Fruit fly (Drosophila melanogaster): ENCODE measurements around the gene Pten.

DNA sequence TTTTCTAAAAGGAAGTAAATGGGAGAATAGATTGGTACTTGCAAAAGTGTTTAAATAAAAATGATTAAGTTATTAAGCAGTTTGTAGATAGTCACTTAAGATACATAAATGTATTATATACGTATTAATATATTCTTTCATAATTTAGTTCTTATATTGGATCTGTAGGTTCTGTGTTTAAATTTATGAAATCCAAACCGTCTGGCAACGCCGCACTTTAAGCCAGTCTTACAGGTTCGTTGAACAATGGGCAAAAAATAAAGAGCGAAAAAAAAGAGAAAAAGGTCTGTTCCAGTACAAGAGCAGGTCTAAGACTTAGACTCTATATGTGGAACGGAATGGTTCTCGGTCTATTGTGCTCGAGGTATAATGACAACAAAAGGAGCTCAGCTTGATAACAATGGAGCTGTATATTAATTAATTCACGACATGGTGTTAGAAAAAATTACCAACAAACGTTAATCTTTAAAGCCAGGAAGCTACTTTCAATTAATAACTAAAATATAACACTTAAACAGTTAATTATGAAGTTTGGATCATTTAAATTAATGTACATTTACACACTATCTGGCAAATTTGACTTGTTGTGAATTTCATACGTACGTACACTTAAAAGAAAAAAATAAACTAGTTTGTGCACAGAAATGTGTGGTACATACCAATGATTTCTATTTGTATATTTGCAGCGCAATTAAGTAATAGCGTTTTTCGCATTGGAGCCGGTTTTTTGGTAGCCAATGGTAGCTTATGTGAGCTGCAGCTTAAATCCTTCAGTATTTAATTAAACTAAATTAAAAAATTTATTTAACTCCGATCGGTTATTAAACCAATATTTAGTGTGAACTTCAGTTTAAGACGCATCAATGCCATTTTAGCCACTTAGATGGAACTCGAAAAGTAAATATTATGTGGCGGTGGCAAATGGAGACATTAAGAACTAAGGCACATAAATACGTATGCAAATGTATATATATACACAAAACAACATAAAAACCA is 51.8 kb downstream of the Pten start, which contains the start of gene CG5731:
- TF ChIP-seq CG8478 (optimal IDR thresholded peaks at IDR 0.05) (no peak), sqz (GFP tag; optimal IDR thresholded peaks at IDR 0.05) (no peak), btn (GFP tag; optimal IDR thresholded peaks at IDR 0.05) (no peak), Lhr (GFP tag; optimal IDR thresholded peaks at IDR 0.05) (no peak), emc (GFP tag; optimal IDR thresholded peaks at IDR 0.05) (no peak), Sin3A (optimal IDR thresholded peaks at IDR 0.05) (no peak), CG17186 (GFP tag; optimal IDR thresholded peaks at IDR 0.05) (no peak), Vsx1 (GFP tag; optimal IDR thresholded peaks at IDR 0.05) (no peak), CG4282 (GFP tag; optimal IDR thresholded peaks at IDR 0.05) (no peak), CG31388 (GFP tag; optimal IDR thresholded peaks at IDR 0.05) (no peak), pros (GFP tag; optimal IDR thresholded peaks at IDR 0.05) (peak; percentile 14), CG1529 (GFP tag; optimal IDR thresholded peaks at IDR 0.05) (no peak)
